Worm (Caenorhabditis elegans): ENCODE results near the gene gob-1.

ce11 chrX:15491110-15491509, 2.3 kb upstream of the gob-1 start:
- TF ChIP-seq pes-1 (GFP tag; IDR thresholded peaks at IDR 0.05), result no peak
- TF ChIP-seq ama-1 (optimal IDR thresholded peaks at IDR 0.05), result no peak
- no peak for TF ChIP-seq B0310.2 (tag; optimal IDR thresholded peaks at IDR 0.05)
- no peak for TF ChIP-seq tbx-11 (GFP tag; IDR thresholded peaks at IDR 0.05)
- no peak for TF ChIP-seq scrt-1 (GFP tag; IDR thresholded peaks at IDR 0.05)
- no peak for TF ChIP-seq tbx-37 (GFP tag; conservative IDR thresholded peaks at IDR 0.05)
- TF ChIP-seq hmg-4 (GFP tag; optimal IDR thresholded peaks at IDR 0.05), result no peak
- TF ChIP-seq tra-4 (tag; optimal IDR thresholded peaks at IDR 0.05), result no peak
- TF ChIP-seq flt-1 (GFP tag; IDR thresholded peaks at IDR 0.05), result no peak
- no peak for TF ChIP-seq hmbx-1 (tag; optimal IDR thresholded peaks at IDR 0.05)
- TF ChIP-seq ceh-13 (GFP tag; optimal IDR thresholded peaks at IDR 0.05), result no peak
- TF ChIP-seq hnd-1 (tag; optimal IDR thresholded peaks at IDR 0.05), result no peak
- no peak for TF ChIP-seq ets-7 (tag; optimal IDR thresholded peaks at IDR 0.05)

Measured in whole organism, early embryonic.